Fruit fly (Drosophila melanogaster): ENCODE results near the gene Ir75a.

The Ir75a gene

dm6 chr3L:17797494-17797893, 20.2 kb downstream of the Ir75a start, which contains the start of gene CG42816:
Gene CG42816 (minus strand): TSS chr3L:17797594.
- TF ChIP-seq kay (GFP tag; ENCODE audit: borderline replicate concordance): no peak
- no peak for TF ChIP-seq cic (GFP tag; optimal IDR thresholded peaks at IDR 0.05)
- no peak for TF ChIP-seq tj (GFP tag; optimal IDR thresholded peaks at IDR 0.05)
- no peak for TF ChIP-seq Clk (GFP tag; optimal IDR thresholded peaks at IDR 0.05)
- TF ChIP-seq CG7045 (GFP tag; optimal IDR thresholded peaks at IDR 0.05): no peak
- TF ChIP-seq pad (GFP tag; optimal IDR thresholded peaks at IDR 0.05): no peak
- TF ChIP-seq CG5204 (GFP tag; optimal IDR thresholded peaks at IDR 0.05): no peak
- no peak for TF ChIP-seq cnc (optimal IDR thresholded peaks at IDR 0.05)
- no peak for TF ChIP-seq ovo (GFP tag; optimal IDR thresholded peaks at IDR 0.05)
- no peak for TF ChIP-seq CG7101 (tag; optimal IDR thresholded peaks at IDR 0.05)

dm6 chr3L:17791495-17791894, 26.2 kb downstream of the Ir75a start:
- TF ChIP-seq Hr96 (GFP tag; optimal IDR thresholded peaks at IDR 0.05) (no peak), toe (GFP tag; optimal IDR thresholded peaks at IDR 0.05) (no peak), cnc (optimal IDR thresholded peaks at IDR 0.05) (no peak), Mnt (GFP tag; optimal IDR thresholded peaks at IDR 0.05) (no peak), ovo (GFP tag; optimal IDR thresholded peaks at IDR 0.05) (no peak), CG11617 (GFP tag; optimal IDR thresholded peaks at IDR 0.05) (no peak), Clk (GFP tag; optimal IDR thresholded peaks at IDR 0.05) (no peak), CG5204 (GFP tag; optimal IDR thresholded peaks at IDR 0.05) (no peak)

- no peak for TF ChIP-seq cnc (optimal IDR thresholded peaks at IDR 0.05)
- no peak for TF ChIP-seq CG33017 (tag; optimal IDR thresholded peaks at IDR 0.05)
- TF ChIP-seq ovo (GFP tag; optimal IDR thresholded peaks at IDR 0.05): no peak
- no peak for TF ChIP-seq kay (GFP tag; ENCODE audit: borderline replicate concordance)
- no peak for TF ChIP-seq CG5204 (GFP tag; optimal IDR thresholded peaks at IDR 0.05)
Observed at dm6 chr3L:17791467-17791494, 26.4 kb downstream of the Ir75a start, which contains the start of gene CG42815. Gene CG42815 (minus strand): TSS chr3L:17791486.

dm6 chr3L:17791067-17791466, 26.7 kb downstream of the Ir75a start:
- no peak for TF ChIP-seq bab1 (GFP tag; optimal IDR thresholded peaks at IDR 0.05)
- no peak for TF ChIP-seq CG5204 (GFP tag; optimal IDR thresholded peaks at IDR 0.05)
- TF ChIP-seq Hr96 (GFP tag; optimal IDR thresholded peaks at IDR 0.05): no peak
- no peak for TF ChIP-seq CG14711 (tag; optimal IDR thresholded peaks at IDR 0.05)
- no peak for TF ChIP-seq CG7101 (tag; optimal IDR thresholded peaks at IDR 0.05)
- no peak for TF ChIP-seq cic (GFP tag; optimal IDR thresholded peaks at IDR 0.05)
- no peak for TF ChIP-seq Mnt (GFP tag; optimal IDR thresholded peaks at IDR 0.05)
- no peak for TF ChIP-seq CG7045 (GFP tag; optimal IDR thresholded peaks at IDR 0.05)
- no peak for TF ChIP-seq toe (GFP tag; optimal IDR thresholded peaks at IDR 0.05)
- TF ChIP-seq ovo (GFP tag; optimal IDR thresholded peaks at IDR 0.05): no peak
- TF ChIP-seq CG1620 (GFP tag; optimal IDR thresholded peaks at IDR 0.05): no peak
